Worm (Caenorhabditis elegans): ENCODE data around the gene C18B12.4.

DNA sequence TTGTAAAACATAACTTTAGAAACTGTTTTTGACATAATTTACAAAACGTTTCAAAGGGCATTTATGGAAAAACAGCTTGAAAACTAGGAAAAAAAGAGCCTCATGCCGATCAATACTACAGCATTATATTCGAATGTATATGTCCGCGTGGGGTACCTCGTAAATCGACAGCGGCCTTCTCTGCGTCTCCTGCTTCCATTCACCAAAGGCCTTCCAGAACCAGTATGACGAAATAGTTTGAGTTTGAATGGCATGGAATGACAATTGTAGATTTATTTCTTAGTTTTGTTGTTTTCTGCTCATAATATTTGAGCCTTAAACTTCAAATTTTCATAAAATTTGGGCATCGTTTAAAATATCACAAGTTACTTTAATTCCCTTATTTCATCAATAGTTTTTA is 5.0 kb upstream of the C18B12.4 start:
- TF ChIP-seq unc-62 (GFP tag; optimal IDR thresholded peaks at IDR 0.05) (no peak), jun-1 (tag; optimal IDR thresholded peaks at IDR 0.05) (no peak), tbx-2 (tag; optimal IDR thresholded peaks at IDR 0.05) (no peak), ceh-82 (tag; optimal IDR thresholded peaks at IDR 0.05) (no peak), nhr-12 (tag; optimal IDR thresholded peaks at IDR 0.05) (no peak), zag-1 (tag; optimal IDR thresholded peaks at IDR 0.05) (no peak), eor-1 (tag; optimal IDR thresholded peaks at IDR 0.05) (no peak)

Measured in whole organism, L3 larva.